Fruit fly (Drosophila melanogaster) Kc167 (cell line): Measurements from ENCODE around the gene bun.

Experiments used
- Myc ChIP-seq: fragments of >200 bp; optimal IDR thresholded peaks from 2 replicates; lab custom pipeline; 2017; ENCODE audit warnings: missing external identifiers
- insv ChIP-seq: fragments of >200 bp; optimal IDR thresholded peaks from 3 replicates; lab custom pipeline; 2018; ENCODE audit warnings: missing external identifiers
- psq ChIP-seq: fragments of >200 bp; optimal IDR thresholded peaks from 2 replicates; lab custom pipeline; 2017; ENCODE audit warnings: missing external identifiers

dm6 chr2L:12478494-12478893, 67.9 kb downstream of the bun start:
- TF ChIP-seq insv (lab: Kevin White, UChicago) (no peak), Myc (lab: Kevin White, UChicago) (no peak), psq (lab: Kevin White, UChicago) (no peak)
